Worm (Caenorhabditis elegans) whole organism, L3 larva: Measurements from ENCODE around the gene rsd-3.

ENCODE experiments used
- R02D3.7 ChIP-seq: fragments of 150-350 bp; optimal IDR thresholded peaks from 2 replicates; lab custom pipeline; 2014; ENCODE audit warnings: missing biosample characterization, missing genetic modification characterization
- ZK546.5 ChIP-seq: sonication (generic microtip); optimal IDR thresholded peaks from 2 replicates; lab custom pipeline; 2017; ENCODE audit warnings: missing biosample characterization, missing genetic modification characterization
- aly-2 ChIP-seq: fragments of 150-350 bp; optimal IDR thresholded peaks from 2 replicates; lab custom pipeline; 2014; ENCODE audit warnings: missing biosample characterization, missing genetic modification characterization
- ama-1 ChIP-seq: fragments of 150-350 bp; optimal IDR thresholded peaks from 2 replicates; lab custom pipeline; 2018
- ceh-16 ChIP-seq: sonication (generic microtip); optimal IDR thresholded peaks from 2 replicates; lab custom pipeline; 2017; ENCODE audit warnings: missing biosample characterization, missing genetic modification characterization
- ceh-28 ChIP-seq: fragments of 150-350 bp; optimal IDR thresholded peaks from 2 replicates; lab custom pipeline; 2014; ENCODE audit warnings: missing biosample characterization, missing genetic modification reagents, missing genetic modification characterization
- ceh-82 ChIP-seq: fragments of 150-350 bp; optimal IDR thresholded peaks from 2 replicates; lab custom pipeline; 2014; ENCODE audit warnings: missing biosample characterization, missing genetic modification characterization
- ceh-9 ChIP-seq: sonication (generic microtip); optimal IDR thresholded peaks from 2 replicates; lab custom pipeline; 2018; ENCODE audit warnings: missing biosample characterization, missing genetic modification characterization
- daf-12 ChIP-seq: fragments of 150-350 bp; optimal IDR thresholded peaks from 2 replicates; lab custom pipeline; 2014; ENCODE audit warnings: missing biosample characterization, missing genetic modification reagents, missing genetic modification characterization
- egl-27 ChIP-seq: sonication (generic microtip); optimal IDR thresholded peaks from 4 replicates; lab custom pipeline; 2017; ENCODE audit warnings: missing biosample characterization, missing genetic modification reagents, missing genetic modification characterization
- egl-5 ChIP-seq: fragments of 150-350 bp; optimal IDR thresholded peaks from 2 replicates; lab custom pipeline; 2017; ENCODE audit warnings: missing biosample characterization, missing genetic modification reagents, missing genetic modification characterization, inconsistent platforms
- elt-1 ChIP-seq: fragments of 150-350 bp; optimal IDR thresholded peaks from 2 replicates; lab custom pipeline; 2014; ENCODE audit warnings: missing biosample characterization, missing genetic modification characterization
- elt-2 ChIP-seq: sonication (generic microtip); optimal IDR thresholded peaks from 2 replicates; lab custom pipeline; 2016; ENCODE audit warnings: missing genetic modification reagents, mild to moderate bottlenecking, missing genetic modification characterization, missing compliant biosample characterization
- elt-3 ChIP-seq, 3 experiments: fragments of 150-350 bp in 1 of 3; sonication (generic microtip) in 2 of 3; optimal IDR thresholded peaks; 2 replicates in 2 of 3; 4 replicates in 1 of 3; lab custom pipeline; 2014 to 2017; ENCODE audit warnings: missing biosample characterization in 3 of 3, missing genetic modification characterization in 3 of 3
- eor-1 ChIP-seq, 2 experiments: fragments of 150-350 bp; optimal IDR thresholded peaks; 2 replicates each; lab custom pipeline; 2014 to 2018; ENCODE audit warnings: missing biosample characterization in 2 of 2, missing genetic modification characterization in 2 of 2
- fkh-10 ChIP-seq: sonication (generic microtip); optimal IDR thresholded peaks from 2 replicates; lab custom pipeline; 2017; ENCODE audit warnings: missing biosample characterization, missing genetic modification reagents, missing genetic modification characterization
- fkh-2 ChIP-seq: fragments of 150-350 bp; optimal IDR thresholded peaks from 2 replicates; lab custom pipeline; 2014; ENCODE audit warnings: missing biosample characterization, missing genetic modification reagents, missing genetic modification characterization
- fos-1 ChIP-seq: fragments of 150-350 bp; optimal IDR thresholded peaks from 2 replicates; lab custom pipeline; 2014; ENCODE audit warnings: missing biosample characterization, missing genetic modification characterization
- hmg-11 ChIP-seq: sonication (generic microtip); optimal IDR thresholded peaks from 2 replicates; lab custom pipeline; 2016; ENCODE audit warnings: missing genetic modification characterization, missing compliant biosample characterization
- jun-1 ChIP-seq: fragments of 150-350 bp; optimal IDR thresholded peaks from 2 replicates; lab custom pipeline; 2014; ENCODE audit warnings: missing biosample characterization, missing genetic modification reagents, missing genetic modification characterization
- lin-15B ChIP-seq: fragments of 150-350 bp; optimal IDR thresholded peaks from 2 replicates; lab custom pipeline; 2014; ENCODE audit warnings: missing biosample characterization, missing genetic modification characterization
- lin-39 ChIP-seq: fragments of 150-350 bp; optimal IDR thresholded peaks from 2 replicates; lab custom pipeline; 2018; ENCODE audit warnings: missing biosample characterization, missing genetic modification reagents, missing genetic modification characterization
- lsy-12 ChIP-seq: sonication (generic microtip); optimal IDR thresholded peaks from 2 replicates; lab custom pipeline; 2016; ENCODE audit warnings: mild to moderate bottlenecking, missing genetic modification characterization, missing compliant biosample characterization
- mdl-1 ChIP-seq: fragments of 150-350 bp; optimal IDR thresholded peaks from 2 replicates; lab custom pipeline; 2014; ENCODE audit warnings: missing biosample characterization, missing genetic modification characterization
- mml-1 ChIP-seq: fragments of 150-350 bp; sonication (generic microtip); optimal IDR thresholded peaks from 3 replicates; lab custom pipeline; 2014; ENCODE audit warnings: missing biosample characterization, missing genetic modification characterization
- nfya-1 ChIP-seq: sonication (generic microtip); optimal IDR thresholded peaks from 2 replicates; lab custom pipeline; 2017; ENCODE audit warnings: missing genetic modification characterization, mild to moderate bottlenecking, missing compliant biosample characterization, antibody characterized with exemption, moderate library complexity; ENCODE audit not compliant: insufficient read depth
- nhr-11 ChIP-seq: fragments of 150-350 bp; optimal IDR thresholded peaks from 2 replicates; lab custom pipeline; 2014; ENCODE audit warnings: missing biosample characterization, missing genetic modification characterization
- nhr-12 ChIP-seq: fragments of 150-350 bp; optimal IDR thresholded peaks from 2 replicates; lab custom pipeline; 2014; ENCODE audit warnings: missing biosample characterization, missing genetic modification characterization
- nhr-23 ChIP-seq: fragments of 150-350 bp; optimal IDR thresholded peaks from 2 replicates; lab custom pipeline; 2014; ENCODE audit warnings: missing biosample characterization, missing genetic modification reagents, missing genetic modification characterization
- nhr-237 ChIP-seq: fragments of 150-350 bp; optimal IDR thresholded peaks from 2 replicates; lab custom pipeline; 2014; ENCODE audit warnings: missing biosample characterization, missing genetic modification characterization
- nhr-25 ChIP-seq: sonication (generic microtip); optimal IDR thresholded peaks from 2 replicates; lab custom pipeline; 2017; ENCODE audit warnings: missing biosample characterization, missing genetic modification characterization
- nhr-43 ChIP-seq: sonication (generic microtip); optimal IDR thresholded peaks from 2 replicates; lab custom pipeline; 2016; ENCODE audit warnings: mild to moderate bottlenecking, missing genetic modification characterization, missing compliant biosample characterization; ENCODE audit not compliant: poor library complexity, severe bottlenecking
- nhr-67 ChIP-seq: fragments of 150-350 bp; optimal IDR thresholded peaks from 2 replicates; lab custom pipeline; 2014; ENCODE audit warnings: missing biosample characterization, missing genetic modification characterization
- nhr-76 ChIP-seq: fragments of 150-350 bp; sonication (generic microtip); optimal IDR thresholded peaks from 5 replicates; lab custom pipeline; 2014; ENCODE audit warnings: missing biosample characterization, missing genetic modification characterization
- pha-4 ChIP-seq: fragments of 150-350 bp; optimal IDR thresholded peaks from 2 replicates; lab custom pipeline; 2014; ENCODE audit warnings: missing biosample characterization, missing genetic modification reagents, missing genetic modification characterization
- pqm-1 ChIP-seq: fragments of 150-350 bp; optimal IDR thresholded peaks from 2 replicates; lab custom pipeline; 2017; ENCODE audit warnings: missing biosample characterization, missing genetic modification characterization, inconsistent platforms
- sea-2 ChIP-seq: fragments of 150-350 bp; sonication (generic microtip); optimal IDR thresholded peaks from 4 replicates; lab custom pipeline; 2014; ENCODE audit warnings: missing biosample characterization, missing genetic modification reagents, missing genetic modification characterization
- skn-1 ChIP-seq: fragments of 150-350 bp; optimal IDR thresholded peaks from 2 replicates; lab custom pipeline; 2014; ENCODE audit warnings: missing biosample characterization, missing genetic modification characterization
- snpc-4 ChIP-seq: fragments of 150-350 bp; optimal IDR thresholded peaks from 2 replicates; lab custom pipeline; 2014; ENCODE audit warnings: missing biosample characterization, missing genetic modification characterization
- tbx-2 ChIP-seq: sonication (generic microtip); optimal IDR thresholded peaks from 2 replicates; lab custom pipeline; 2016; ENCODE audit warnings: mild to moderate bottlenecking, missing genetic modification characterization, missing compliant biosample characterization
- unc-39 ChIP-seq: sonication (generic microtip); optimal IDR thresholded peaks from 4 replicates; lab custom pipeline; 2017; ENCODE audit warnings: missing biosample characterization, missing genetic modification characterization
- unc-62 ChIP-seq: fragments of 150-350 bp; sonication (generic microtip); optimal IDR thresholded peaks from 4 replicates; lab custom pipeline; 2014; ENCODE audit warnings: missing biosample characterization, missing genetic modification reagents, missing genetic modification characterization
- zag-1 ChIP-seq: fragments of 150-350 bp; optimal IDR thresholded peaks from 2 replicates; lab custom pipeline; 2014; ENCODE audit warnings: missing biosample characterization, missing genetic modification characterization

rsd-3 gene

DNA sequence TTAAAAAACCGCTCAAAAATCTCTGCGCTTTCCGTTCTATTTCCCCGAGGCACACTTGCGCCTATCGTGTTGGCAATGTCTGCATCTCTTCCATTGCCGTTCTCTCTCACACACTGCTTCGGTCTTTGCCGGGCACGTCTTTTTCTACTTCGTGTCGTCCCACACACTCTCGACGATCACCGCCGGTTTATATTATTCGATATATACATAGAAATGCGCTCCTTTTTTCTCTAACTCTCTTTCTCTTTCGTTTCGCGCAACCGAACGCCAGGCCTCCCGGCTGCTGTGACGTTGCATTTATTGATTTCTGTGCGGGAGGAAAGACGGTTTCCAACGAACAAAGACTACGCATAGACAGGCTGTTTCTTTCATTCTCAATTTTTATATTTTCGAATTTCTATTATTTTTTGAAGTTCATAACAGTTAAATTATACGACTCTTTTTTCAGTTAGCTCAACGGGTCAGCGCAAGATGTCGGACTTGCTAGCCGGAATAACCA lies at the start of gene rsd-3:
Gene rsd-3, plus strand, starts transcription at position 449 of the 499 bp plus-strand sequence.
- no peak for TF ChIP-seq mdl-1
- peak; percentile 78 for TF ChIP-seq pha-4 (tag; lab: Kevin White, UChicago)
- TF ChIP-seq fos-1 (tag; lab: Kevin White, UChicago): no peak
- no peak for TF ChIP-seq nhr-11
- TF ChIP-seq zag-1 (tag; lab: Kevin White, UChicago): no peak
- no peak for TF ChIP-seq lin-39
- no peak for TF ChIP-seq daf-12 (tag; lab: Kevin White, UChicago)
- peak; percentile 31 for TF ChIP-seq skn-1
- no peak for TF ChIP-seq elt-1 (tag; lab: Kevin White, UChicago)
- peak; percentile 74 for TF ChIP-seq ceh-28 (tag; lab: Kevin White, UChicago)
- TF ChIP-seq nhr-237 (tag; lab: Kevin White, UChicago): no peak
- peak; percentile 77 for TF ChIP-seq nhr-23 (tag; lab: Kevin White, UChicago)
- TF ChIP-seq ceh-16: no peak
- peak; percentile 79 for TF ChIP-seq hmg-11 (tag; lab: Kevin White, UChicago)
- peak; percentile 1 for TF ChIP-seq lin-15B
- no peak for TF ChIP-seq elt-3 (tag; optimal IDR thresholded peaks at IDR 0.05; lab: Kevin White, UChicago)
- peak; percentile 52 for TF ChIP-seq elt-2 (tag; lab: Kevin White, UChicago)
- TF ChIP-seq nhr-25 (tag; lab: Kevin White, UChicago): peak; percentile 53
- peak; percentile 54 for TF ChIP-seq nfya-1
- TF ChIP-seq ceh-9 (tag; lab: Kevin White, UChicago): no peak
- TF ChIP-seq snpc-4 (tag; lab: Kevin White, UChicago): peak; percentile 15
- TF ChIP-seq nhr-43 (tag; lab: Kevin White, UChicago): peak; percentile 47

DNA sequence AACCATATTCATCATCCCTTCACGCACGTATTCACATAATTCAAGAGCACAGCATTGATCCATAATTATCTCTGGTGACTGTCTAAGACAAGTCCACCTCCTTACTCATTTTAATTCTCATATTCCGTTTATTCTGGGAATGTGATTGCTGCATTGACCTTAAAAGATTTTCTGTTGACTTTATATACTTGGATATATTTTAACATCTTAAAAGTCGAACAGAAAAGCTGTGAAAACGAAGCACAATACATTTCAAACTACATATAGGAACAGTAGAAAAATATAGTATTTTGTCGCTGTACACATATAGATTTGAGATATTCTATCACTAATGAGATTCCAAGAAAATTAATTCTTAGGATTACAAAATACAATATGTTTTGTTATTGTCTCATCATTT lies 46.0 kb upstream of the rsd-3 start:
- TF ChIP-seq ceh-16 (no peak), nfya-1 (no peak), tbx-2 (tag; lab: Kevin White, UChicago) (no peak), nhr-11 (no peak), nhr-43 (tag; lab: Kevin White, UChicago) (no peak), egl-5 (tag; lab: Kevin White, UChicago) (no peak), nhr-23 (tag; lab: Kevin White, UChicago) (no peak), unc-39 (tag; lab: Kevin White, UChicago) (no peak), fkh-2 (tag; lab: Kevin White, UChicago) (no peak), zag-1 (tag; lab: Kevin White, UChicago) (no peak), ceh-9 (tag; lab: Kevin White, UChicago) (no peak), lin-39 (no peak), fkh-10 (GFP tag; lab: Kevin White, UChicago) (no peak), nhr-25 (tag; lab: Kevin White, UChicago) (no peak), R02D3.7 (tag; lab: Kevin White, UChicago) (no peak), daf-12 (tag; lab: Kevin White, UChicago) (no peak)
- TF ChIP-seq, all 47 proteins: peak for 0

DNA sequence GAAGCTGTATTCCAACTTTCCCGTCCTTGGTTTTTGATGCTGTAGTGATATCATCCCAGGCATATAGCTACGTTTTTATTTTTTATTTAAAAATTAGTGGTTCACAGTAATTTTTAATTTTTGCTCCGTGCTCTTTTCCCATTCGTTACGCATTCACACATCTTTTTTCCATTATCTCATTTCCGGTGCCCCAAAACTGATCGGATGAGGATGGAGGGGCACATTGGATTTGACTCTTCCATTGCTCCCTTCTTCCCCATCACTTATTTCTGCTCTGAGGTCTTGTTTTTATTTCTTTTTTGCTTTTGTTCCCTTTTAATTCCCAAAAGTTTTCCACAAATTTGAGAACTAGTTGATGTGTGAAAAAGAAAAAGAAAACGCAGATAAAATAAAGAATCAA lies 45.1 kb upstream of the rsd-3 start:
- no peak for TF ChIP-seq hmg-11 (tag; lab: Kevin White, UChicago)
- no peak for TF ChIP-seq elt-3 (tag; optimal IDR thresholded peaks at IDR 0.05; lab: Kevin White, UChicago)
- TF ChIP-seq aly-2 (tag; lab: Kevin White, UChicago): no peak
- TF ChIP-seq mml-1 (tag; lab: Kevin White, UChicago): no peak
- TF ChIP-seq pqm-1 (tag; lab: Kevin White, UChicago): no peak
- no peak for TF ChIP-seq snpc-4 (tag; lab: Kevin White, UChicago)
- TF ChIP-seq fkh-10 (GFP tag; lab: Kevin White, UChicago): no peak
- TF ChIP-seq nhr-67 (tag; lab: Kevin White, UChicago): no peak
- no peak for TF ChIP-seq ceh-82 (tag; lab: Kevin White, UChicago)
- no peak for TF ChIP-seq sea-2 (GFP tag; lab: Kevin White, UChicago)
- TF ChIP-seq fos-1 (tag; lab: Kevin White, UChicago): no peak
- TF ChIP-seq mdl-1: no peak
- no peak for TF ChIP-seq nhr-12 (tag; lab: Kevin White, UChicago)
- no peak for TF ChIP-seq nhr-237 (tag; lab: Kevin White, UChicago)

DNA sequence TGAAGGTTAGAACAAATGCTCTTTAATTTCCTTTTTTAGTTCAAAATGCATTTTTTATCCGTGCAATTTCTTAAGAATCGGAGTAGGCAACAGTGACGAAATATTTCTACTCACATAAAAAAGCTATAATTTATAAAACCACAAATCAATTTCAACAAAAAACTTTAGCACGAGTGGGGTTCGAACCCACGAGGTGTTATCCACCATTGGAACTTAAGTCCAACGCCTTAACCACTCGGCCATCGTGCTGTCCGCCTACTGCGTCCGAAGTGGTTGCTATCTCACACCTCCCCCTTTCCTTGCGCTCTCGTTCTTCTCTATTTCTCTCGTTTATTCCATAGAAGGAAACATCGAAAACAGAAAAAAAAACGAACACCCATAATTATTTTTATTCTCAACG lies 40.6 kb upstream of the rsd-3 start:
- TF ChIP-seq jun-1 (tag; lab: Kevin White, UChicago): peak; percentile 53
- no peak for TF ChIP-seq ceh-9 (tag; lab: Kevin White, UChicago)
- TF ChIP-seq egl-27 (tag; lab: Kevin White, UChicago): peak; percentile 1
- TF ChIP-seq elt-2 (tag; lab: Kevin White, UChicago): peak; percentile 48
- no peak for TF ChIP-seq fos-1 (tag; lab: Kevin White, UChicago)
- no peak for TF ChIP-seq nhr-11
- TF ChIP-seq eor-1 (tag; optimal IDR thresholded peaks at IDR 0.05; lab: Kevin White, UChicago): no peak
- TF ChIP-seq unc-39 (tag; lab: Kevin White, UChicago): no peak
- no peak for TF ChIP-seq egl-5 (tag; lab: Kevin White, UChicago)
- peak; percentile 70 for TF ChIP-seq lin-39
- TF ChIP-seq zag-1 (tag; lab: Kevin White, UChicago): no peak
- TF ChIP-seq unc-62: no peak
- TF ChIP-seq ZK546.5 (tag; lab: Kevin White, UChicago): no peak
- peak; percentile 91 for TF ChIP-seq hmg-11 (tag; lab: Kevin White, UChicago)
- peak; percentile 21 for TF ChIP-seq ceh-82 (tag; lab: Kevin White, UChicago)
- no peak for TF ChIP-seq nhr-237 (tag; lab: Kevin White, UChicago)
- TF ChIP-seq daf-12 (tag; lab: Kevin White, UChicago): no peak
- no peak for TF ChIP-seq aly-2 (tag; lab: Kevin White, UChicago)
- TF ChIP-seq R02D3.7 (tag; lab: Kevin White, UChicago): no peak
- no peak for TF ChIP-seq nhr-76 (tag; lab: Kevin White, UChicago)
- no peak for TF ChIP-seq nhr-67 (tag; lab: Kevin White, UChicago)
- no peak for TF ChIP-seq snpc-4 (tag; lab: Kevin White, UChicago)
- no peak for TF ChIP-seq ama-1
- peak; percentile 59 for TF ChIP-seq nhr-43 (tag; lab: Kevin White, UChicago)
- peak; percentile 56 for TF ChIP-seq lsy-12 (tag; lab: Kevin White, UChicago)
- no peak for TF ChIP-seq nhr-23 (tag; lab: Kevin White, UChicago)
